Worm (Caenorhabditis elegans) whole organism, L4 larva: ENCODE data around the gene cysl-2.
A peak's percentile ranks its signal among the peaks of the same experiment; 100 is the strongest.

Experiments used
- D1046.2 ChIP-seq: fragments of 200-800 bp; sonication (Bioruptor generic); IDR thresholded peaks from 2 replicates; pipeline ENCODE4 v1.3.6; 2022; ENCODE audit warnings: missing genetic modification characterization, missing compliant biosample characterization
- F10B5.3 ChIP-seq: sonication (generic microtip); optimal IDR thresholded peaks from 2 replicates; lab custom pipeline; 2016; ENCODE audit warnings: mild to moderate bottlenecking, missing genetic modification characterization, missing compliant biosample characterization
- F37D6.2 ChIP-seq: sonication (generic microtip); optimal IDR thresholded peaks from 2 replicates; lab custom pipeline; 2016; ENCODE audit warnings: mild to moderate bottlenecking, missing genetic modification characterization, missing compliant biosample characterization
- F49E8.2 ChIP-seq: sonication (generic microtip); optimal IDR thresholded peaks from 2 replicates; lab custom pipeline; 2016; ENCODE audit warnings: missing compliant biosample characterization, mild to moderate bottlenecking, missing genetic modification characterization, borderline replicate concordance
- R02D3.7 ChIP-seq: fragments of 150-350 bp; sonication (generic microtip); optimal IDR thresholded peaks from 3 replicates; lab custom pipeline; 2014; ENCODE audit warnings: missing biosample characterization, missing genetic modification characterization
- T20F7.1 ChIP-seq: fragments of 200-800 bp; sonication (Bioruptor generic); optimal IDR thresholded peaks from 2 replicates; lab custom pipeline; 2018; ENCODE audit warnings: mild to moderate bottlenecking, missing genetic modification characterization, missing compliant biosample characterization
- T26A8.4 ChIP-seq: fragments of 200-800 bp; sonication (Bioruptor generic); IDR thresholded peaks from 2 replicates; pipeline ENCODE4 v1.3.6; 2022; ENCODE audit warnings: missing genetic modification characterization, missing compliant biosample characterization
- Y75B8A.6 ChIP-seq: fragments of 200-800 bp; sonication (Bioruptor generic); IDR thresholded peaks from 2 replicates; pipeline ENCODE4 v1.3.6; 2022; ENCODE audit warnings: missing genetic modification reagents, missing genetic modification characterization, missing compliant biosample characterization
- aha-1 ChIP-seq: fragments of 150-350 bp; peaks from one replicate; lab custom pipeline; 2014; ENCODE audit warnings: missing biosample characterization, missing genetic modification characterization
- attf-4 ChIP-seq: sonication (generic microtip); optimal IDR thresholded peaks from 3 replicates; lab custom pipeline; 2017; ENCODE audit warnings: missing biosample characterization, missing genetic modification characterization
- ceh-28 ChIP-seq: fragments of 150-350 bp; optimal IDR thresholded peaks from 2 replicates; lab custom pipeline; 2014; ENCODE audit warnings: missing biosample characterization, missing genetic modification reagents, missing genetic modification characterization
- ceh-32 ChIP-seq: sonication (generic microtip); optimal IDR thresholded peaks from 2 replicates; lab custom pipeline; 2016; ENCODE audit warnings: mild to moderate bottlenecking, missing genetic modification characterization, missing compliant biosample characterization; ENCODE audit not compliant: poor library complexity
- ces-1 ChIP-seq: fragments of 150-350 bp; sonication (generic microtip); optimal IDR thresholded peaks from 4 replicates; lab custom pipeline; 2014; ENCODE audit warnings: missing biosample characterization, missing genetic modification reagents, missing genetic modification characterization
- cey-2 ChIP-seq: sonication (generic microtip); optimal IDR thresholded peaks from 3 replicates; lab custom pipeline; 2017; ENCODE audit warnings: missing genetic modification characterization, mild to moderate bottlenecking, missing compliant biosample characterization, antibody characterized with exemption, borderline replicate concordance; ENCODE audit not compliant: insufficient read depth
- daf-16 ChIP-seq, 3 experiments: sonication (generic microtip); optimal IDR thresholded peaks; 2 replicates each; lab custom pipeline; 2016 to 2017; ENCODE audit warnings: missing genetic modification characterization in 3 of 3, missing genetic modification reagents in 3 of 3, mild to moderate bottlenecking in 2 of 3, missing compliant biosample characterization in 2 of 3, missing biosample characterization in 1 of 3, moderate library complexity in 1 of 3
- daf-19 ChIP-seq: fragments of 200-800 bp; sonication (Bioruptor generic); conservative IDR thresholded peaks from 2 replicates; pipeline ENCODE4 v1.3.6; 2022; ENCODE audit warnings: missing genetic modification characterization, missing compliant biosample characterization
- daf-8 ChIP-seq: fragments of 200-800 bp; sonication (Bioruptor generic); IDR thresholded peaks from 2 replicates; pipeline ENCODE4 v1.3.6; 2022; ENCODE audit warnings: missing genetic modification characterization, missing compliant biosample characterization
- dmd-6 ChIP-seq: fragments of 200-800 bp; sonication (Bioruptor generic); IDR thresholded peaks from 2 replicates; pipeline ENCODE4 v1.3.6; 2022; ENCODE audit warnings: missing genetic modification reagents, missing genetic modification characterization, missing compliant biosample characterization
- dmd-8 ChIP-seq: fragments of 200-800 bp; sonication (Bioruptor generic); IDR thresholded peaks from 2 replicates; pipeline ENCODE4 v1.3.6; 2022; ENCODE audit warnings: missing genetic modification characterization, missing compliant biosample characterization
- dpl-1 ChIP-seq: fragments of 150-350 bp; optimal IDR thresholded peaks from 2 replicates; lab custom pipeline; 2014; ENCODE audit warnings: missing biosample characterization, missing genetic modification reagents, missing genetic modification characterization
- egl-27 ChIP-seq: sonication (generic microtip); optimal IDR thresholded peaks from 3 replicates; lab custom pipeline; 2017; ENCODE audit warnings: missing biosample characterization, missing genetic modification reagents, missing genetic modification characterization
- egl-43 ChIP-seq: fragments of 200-800 bp; sonication (Bioruptor generic); IDR thresholded peaks from 2 replicates; pipeline ENCODE4 v1.3.6; 2022; ENCODE audit warnings: missing genetic modification reagents, missing genetic modification characterization, missing compliant biosample characterization
- fkh-10 ChIP-seq: fragments of 150-350 bp; optimal IDR thresholded peaks from 2 replicates; lab custom pipeline; 2014; ENCODE audit warnings: missing biosample characterization, missing genetic modification reagents, missing genetic modification characterization
- hlh-11 ChIP-seq: fragments of 200-800 bp; sonication (Bioruptor generic); optimal IDR thresholded peaks from 2 replicates; lab custom pipeline; 2018; ENCODE audit warnings: mild to moderate bottlenecking, missing genetic modification characterization, missing compliant biosample characterization
- hmg-1.1 ChIP-seq: fragments of 200-800 bp; sonication (Bioruptor generic); IDR thresholded peaks from 2 replicates; pipeline ENCODE4 v1.3.6; 2022; ENCODE audit warnings: missing genetic modification reagents, missing genetic modification characterization, missing compliant biosample characterization
- lim-7 ChIP-seq: fragments of 200-800 bp; sonication (Bioruptor generic); IDR thresholded peaks from 2 replicates; pipeline ENCODE4 v1.3.6; 2022; ENCODE audit warnings: missing genetic modification characterization, missing compliant biosample characterization
- lin-1 ChIP-seq: fragments of 200-800 bp; sonication (Bioruptor generic); IDR thresholded peaks from 2 replicates; pipeline ENCODE4 v1.3.6; 2022; ENCODE audit warnings: missing genetic modification reagents, missing genetic modification characterization, missing compliant biosample characterization
- lin-39 ChIP-seq: fragments of 150-350 bp; optimal IDR thresholded peaks from 2 replicates; lab custom pipeline; 2014; ENCODE audit warnings: missing biosample characterization, missing genetic modification reagents, missing genetic modification characterization
- lir-3 ChIP-seq: sonication (generic microtip); optimal IDR thresholded peaks from 2 replicates; lab custom pipeline; 2016; ENCODE audit warnings: mild to moderate bottlenecking, missing genetic modification characterization, missing compliant biosample characterization
- madf-5 ChIP-seq, 2 experiments: fragments of 200-800 bp; sonication (Bioruptor generic); IDR thresholded peaks; 2 replicates each; pipeline ENCODE4 v1.3.6; 2022; ENCODE audit warnings: missing compliant biosample characterization in 2 of 2, missing genetic modification characterization in 2 of 2
- mdt-29 ChIP-seq: fragments of 200-800 bp; sonication (Bioruptor generic); IDR thresholded peaks from 2 replicates; pipeline ENCODE4 v1.3.6; 2022; ENCODE audit warnings: missing genetic modification reagents, missing genetic modification characterization, missing compliant biosample characterization
- mes-2 ChIP-seq: sonication (generic microtip); optimal IDR thresholded peaks from 2 replicates; lab custom pipeline; 2016; ENCODE audit warnings: missing genotype, mild to moderate bottlenecking, missing genetic modification characterization, missing compliant biosample characterization; ENCODE audit not compliant: poor library complexity, severe bottlenecking
- mxl-3 ChIP-seq: fragments of 200-800 bp; sonication (Bioruptor generic); optimal IDR thresholded peaks from 2 replicates; lab custom pipeline; 2018; ENCODE audit warnings: mild to moderate bottlenecking, missing genetic modification characterization, missing compliant biosample characterization
- nhr-10 ChIP-seq: fragments of 150-350 bp; optimal IDR thresholded peaks from 2 replicates; lab custom pipeline; 2014; ENCODE audit warnings: missing biosample characterization, missing genetic modification characterization
- nhr-41 ChIP-seq: fragments of 200-800 bp; sonication (Bioruptor generic); IDR thresholded peaks from 2 replicates; pipeline ENCODE4 v1.3.6; 2022; ENCODE audit warnings: missing genetic modification reagents, missing genetic modification characterization, missing compliant biosample characterization
- nhr-42 ChIP-seq: fragments of 200-800 bp; sonication (Bioruptor generic); IDR thresholded peaks from 2 replicates; pipeline ENCODE4 v1.3.6; 2022; ENCODE audit warnings: missing genetic modification characterization, missing compliant biosample characterization
- nhr-6 ChIP-seq: fragments of 150-350 bp; optimal IDR thresholded peaks from 2 replicates; lab custom pipeline; 2014; ENCODE audit warnings: missing biosample characterization, missing genetic modification characterization
- rbr-2 ChIP-seq: sonication (generic microtip); optimal IDR thresholded peaks from 2 replicates; lab custom pipeline; 2016; ENCODE audit warnings: missing genotype, missing genetic modification characterization, missing compliant biosample characterization
- saeg-2 ChIP-seq: fragments of 200-800 bp; sonication (Bioruptor generic); IDR thresholded peaks from 2 replicates; pipeline ENCODE4 v1.3.6; 2022; ENCODE audit warnings: missing genetic modification reagents, missing genetic modification characterization, missing compliant biosample characterization
- set-16 ChIP-seq: fragments of 200-800 bp; sonication (Bioruptor generic); IDR thresholded peaks from 2 replicates; pipeline ENCODE4 v1.3.6; 2022; ENCODE audit warnings: missing genetic modification reagents, missing genetic modification characterization, missing compliant biosample characterization
- skn-1 ChIP-seq: fragments of 150-350 bp; optimal IDR thresholded peaks from 2 replicates; lab custom pipeline; 2014; ENCODE audit warnings: missing biosample characterization, missing genetic modification characterization
- snpc-1.2 ChIP-seq: fragments of 200-800 bp; sonication (Bioruptor generic); IDR thresholded peaks from 2 replicates; pipeline ENCODE4 v1.3.6; 2022; ENCODE audit warnings: missing genetic modification reagents, missing genetic modification characterization, missing compliant biosample characterization
- spr-3 ChIP-seq: fragments of 200-800 bp; sonication (Bioruptor generic); optimal IDR thresholded peaks from 2 replicates; lab custom pipeline; 2018; ENCODE audit warnings: mild to moderate bottlenecking, missing genetic modification characterization, missing compliant biosample characterization
- tag-97 ChIP-seq: fragments of 200-800 bp; sonication (Bioruptor generic); IDR thresholded peaks from 2 replicates; pipeline ENCODE4 v1.3.6; 2022; ENCODE audit warnings: missing genetic modification characterization, missing compliant biosample characterization
- unc-130 ChIP-seq: sonication (generic microtip); optimal IDR thresholded peaks from 2 replicates; lab custom pipeline; 2016; ENCODE audit warnings: missing genetic modification reagents, missing genetic modification characterization, missing compliant biosample characterization
- vab-7 ChIP-seq: fragments of 200-800 bp; sonication (Bioruptor generic); IDR thresholded peaks from 2 replicates; pipeline ENCODE4 v1.3.6; 2022; ENCODE audit warnings: missing genetic modification reagents, missing genetic modification characterization, missing compliant biosample characterization
- zfp-2 ChIP-seq: sonication (generic microtip); optimal IDR thresholded peaks from 2 replicates; lab custom pipeline; 2016; ENCODE audit warnings: mild to moderate bottlenecking, missing genetic modification characterization, missing compliant biosample characterization
- zfp-3 ChIP-seq: fragments of 200-800 bp; sonication (Bioruptor generic); conservative IDR thresholded peaks from 2 replicates; pipeline ENCODE4 v1.3.6; 2022; ENCODE audit warnings: missing genetic modification reagents, missing genetic modification characterization, missing compliant biosample characterization
- zip-11 ChIP-seq: fragments of 200-800 bp; sonication (Bioruptor generic); IDR thresholded peaks from 2 replicates; pipeline ENCODE4 v1.3.6; 2022; ENCODE audit warnings: missing genetic modification characterization, missing compliant biosample characterization
- ztf-7 ChIP-seq: fragments of 150-350 bp; optimal IDR thresholded peaks from 2 replicates; lab custom pipeline; 2014; ENCODE audit warnings: missing biosample characterization, missing genetic modification characterization

The cysl-2 gene

ce11 chrII:14496809-14497208, 2.6 kb upstream of the cysl-2 start (continued):
- peak; percentile 74 for TF ChIP-seq T20F7.1 (GFP tag; lab: Kevin White, UChicago)
- peak; percentile 99 for TF ChIP-seq aha-1
- peak; percentile 7 for TF ChIP-seq R02D3.7 (tag; lab: Kevin White, UChicago)
- TF ChIP-seq F10B5.3 (tag; lab: Kevin White, UChicago) = peak; percentile 57
- peak; percentile 87 for TF ChIP-seq nhr-41 (GFP tag; lab: Robert Waterston, UW)
- TF ChIP-seq mes-2 (tag; lab: Kevin White, UChicago) = peak; percentile 92
- no peak for TF ChIP-seq egl-27
- TF ChIP-seq daf-16 (GFP tag; optimal IDR thresholded peaks at IDR 0.05; lab: Kevin White, UChicago) = peak; percentile 60 to 92
- TF ChIP-seq daf-16 (tag; optimal IDR thresholded peaks at IDR 0.05; lab: Kevin White, UChicago) = peak; percentile 77
- peak; percentile 61 for TF ChIP-seq ztf-7 (tag; lab: Kevin White, UChicago)
- TF ChIP-seq cey-2 (tag; lab: Kevin White, UChicago) = peak; percentile 26
- peak; percentile 88 for TF ChIP-seq T26A8.4
- peak; percentile 86 for TF ChIP-seq hmg-1.1 (GFP tag; lab: Robert Waterston, UW)
- peak; percentile 97 for TF ChIP-seq egl-43 (GFP tag; lab: Robert Waterston, UW)
- 0 out of 2 replicates have a peak, but pooled peaks have one; percentile 37 for TF ChIP-seq zip-11 (GFP tag; lab: Robert Waterston, UW)
- no peak for TF ChIP-seq ceh-28 (tag; lab: Kevin White, UChicago)
- TF ChIP-seq vab-7 (GFP tag; lab: Robert Waterston, UW) = peak; percentile 91
- TF ChIP-seq ceh-32 (tag; lab: Kevin White, UChicago) = no peak
- TF ChIP-seq madf-5 (GFP tag; IDR thresholded peaks at IDR 0.05; lab: Robert Waterston, UW) = peak; percentile 78 to 88; a peak in 2 of 4 replicates
- peak; percentile 77; the same call in 1 of the 2 replicates for TF ChIP-seq mdt-29 (GFP tag; lab: Robert Waterston, UW)
- TF ChIP-seq tag-97 (GFP tag; lab: Robert Waterston, UW) = no peak
- TF ChIP-seq rbr-2 (tag; lab: Kevin White, UChicago) = peak; percentile 77
- no peak for TF ChIP-seq fkh-10 (GFP tag; lab: Kevin White, UChicago)
- peak; percentile 87 for TF ChIP-seq D1046.2 (GFP tag; lab: Robert Waterston, UW)
- peak; percentile 44; the same call in 1 of the 2 replicates for TF ChIP-seq Y75B8A.6 (GFP tag; lab: Robert Waterston, UW)
- peak; percentile 80 for TF ChIP-seq hlh-11 (tag; lab: Kevin White, UChicago)
- TF ChIP-seq saeg-2 = 0 out of 2 replicates have a peak, but pooled peaks have one; percentile 67
- TF ChIP-seq F49E8.2 (tag; lab: Kevin White, UChicago) = peak; percentile 78
- TF ChIP-seq nhr-42 = peak; percentile 95
- peak; percentile 86 for TF ChIP-seq zfp-3 (GFP tag; lab: Robert Waterston, UW)
- TF ChIP-seq dmd-8 (GFP tag; lab: Robert Waterston, UW) = peak; percentile 98
- TF ChIP-seq lim-7 = peak; percentile 97
- TF ChIP-seq dmd-6 (GFP tag; lab: Robert Waterston, UW) = peak; percentile 70
- TF ChIP-seq ces-1 (GFP tag; lab: Kevin White, UChicago) = no peak
- TF ChIP-seq snpc-1.2 (GFP tag; lab: Robert Waterston, UW) = peak; percentile 81
- peak; percentile 83 for TF ChIP-seq spr-3 (GFP tag; lab: Kevin White, UChicago)
- peak; percentile 74 for TF ChIP-seq F37D6.2 (tag; lab: Kevin White, UChicago)
- TF ChIP-seq daf-19 (GFP tag; lab: Robert Waterston, UW) = peak; percentile 95
- TF ChIP-seq attf-4 (tag; lab: Kevin White, UChicago) = peak; percentile 41
- peak; percentile 92 for TF ChIP-seq unc-130 (GFP tag; lab: Kevin White, UChicago)
- peak; percentile 24; the same call in 1 of the 2 replicates for TF ChIP-seq set-16 (GFP tag; lab: Robert Waterston, UW)
- peak; percentile 83 for TF ChIP-seq mxl-3
- peak; percentile 63 for TF ChIP-seq nhr-10 (tag; lab: Kevin White, UChicago)
- peak; percentile 68 for TF ChIP-seq dpl-1 (GFP tag; lab: Kevin White, UChicago)
- 0 out of 2 replicates have a peak, but pooled peaks have one; percentile 58 for TF ChIP-seq daf-8
- TF ChIP-seq nhr-6 (tag; lab: Kevin White, UChicago) = peak; percentile 75
- TF ChIP-seq lin-1 (GFP tag; lab: Robert Waterston, UW) = peak; percentile 87
- no peak for TF ChIP-seq skn-1
- peak; percentile 88 for TF ChIP-seq lir-3
- TF ChIP-seq zfp-2 (tag; lab: Kevin White, UChicago) = peak; percentile 69
- no peak for TF ChIP-seq lin-39 (tag; lab: Kevin White, UChicago)
